Fruit fly (Drosophila melanogaster) ovary, adult (tissue): Measurements from ENCODE around the gene shps.
A peak's percentile ranks its signal among the peaks of the same experiment; 100 is the strongest.

ENCODE experiments used
- CG17801 ChIP-seq: fragments of 200-800 bp; optimal IDR thresholded peaks from 2 replicates; lab custom pipeline; 2019; ENCODE audit warnings: missing biosample characterization, mild to moderate bottlenecking, missing genetic modification characterization, moderate library complexity; ENCODE audit not compliant: partially characterized antibody

Gene shps

dm6 chr3R:24279291-24279690, at the start of gene shps:
Gene shps, plus strand, starts transcription at chr3R:24279572.
- TF ChIP-seq CG17801 (GFP tag; lab: Kevin White, UChicago) = no peak

- no peak for TF ChIP-seq CG17801 (GFP tag; lab: Kevin White, UChicago)
These were observed 49.4 kb upstream of the shps start, which contains the start of gene Spase22-23 for dm6 chr3R:24229870-24230422. Gene Spase22-23, minus strand, starts transcription at chr3R:24230035.

- peak; percentile 65 for TF ChIP-seq CG17801 (GFP tag; lab: Kevin White, UChicago)
These were observed 48.8 kb upstream of the shps start, which contains the start of gene mask for dm6 chr3R:24230423-24231205. Gene mask, plus strand, starts transcription at chr3R:24230562.

- TF ChIP-seq CG17801 (GFP tag; lab: Kevin White, UChicago) = no peak
These were observed 48.2 kb upstream of the shps start for dm6 chr3R:24231206-24231502.

dm6 chr3R:24231914-24232313, 47.5 kb upstream of the shps start:
- no peak for TF ChIP-seq CG17801 (GFP tag; lab: Kevin White, UChicago)

dm6 chr3R:24233366-24234161, 45.8 kb upstream of the shps start:
- peak; percentile 18 for TF ChIP-seq CG17801 (GFP tag; lab: Kevin White, UChicago)

- no peak for TF ChIP-seq CG17801 (GFP tag; lab: Kevin White, UChicago)
These were observed 45.2 kb upstream of the shps start for dm6 chr3R:24234162-24234529.

- TF ChIP-seq CG17801 (GFP tag; lab: Kevin White, UChicago) = no peak
These were observed 44.7 kb upstream of the shps start for dm6 chr3R:24234721-24235120.

- no peak for TF ChIP-seq CG17801 (GFP tag; lab: Kevin White, UChicago)
These were observed 26.9 kb upstream of the shps start, which contains the start of gene beta-PheRS for dm6 chr3R:24252494-24252893. Gene beta-PheRS, minus strand, starts transcription at chr3R:24252679.

- TF ChIP-seq CG17801 (GFP tag; lab: Kevin White, UChicago) = no peak
These were observed 21.0 kb upstream of the shps start for dm6 chr3R:24258333-24258732.

dm6 chr3R:24259278-24260040, 19.9 kb upstream of the shps start:
- peak; percentile 96 for TF ChIP-seq CG17801 (GFP tag; lab: Kevin White, UChicago)

- TF ChIP-seq CG17801 (GFP tag; lab: Kevin White, UChicago) = no peak
These were observed 19.4 kb upstream of the shps start for dm6 chr3R:24260041-24260379.

- TF ChIP-seq CG17801 (GFP tag; lab: Kevin White, UChicago) = no peak
These were observed 19.0 kb upstream of the shps start for dm6 chr3R:24260411-24260810.

- TF ChIP-seq CG17801 (GFP tag; lab: Kevin White, UChicago) = no peak
These were observed 17.9 kb upstream of the shps start for dm6 chr3R:24261380-24262021.
